Worm (Caenorhabditis elegans) whole organism, L4/young adult: ENCODE measurements around the gene helq-1.

Source experiments
- W03F9.2 ChIP-seq: fragments of 150-350 bp; optimal IDR thresholded peaks from 2 replicates; lab custom pipeline; 2014; ENCODE audit warnings: missing biosample characterization, missing genetic modification characterization
- dao-5 ChIP-seq: sonication (generic microtip); optimal IDR thresholded peaks from 2 replicates; lab custom pipeline; 2016; ENCODE audit warnings: missing genotype, missing genetic modification characterization, moderate library complexity, missing compliant biosample characterization

- TF ChIP-seq W03F9.2 (tag; lab: Kevin White, UChicago) (no peak), dao-5 (no peak)
Measured at ce11 chrIII:532152-532551, 54.8 kb downstream of the helq-1 start.
